Fruit fly (Drosophila melanogaster) whole organism, embryonic: ENCODE data around the gene CG45428.

Source experiments
- Atf3 ChIP-seq: fragments of 200-800 bp; sonication (Bioruptor generic); optimal IDR thresholded peaks from 3 replicates; lab custom pipeline; 2016; ENCODE audit warnings: missing biosample characterization, missing genetic modification characterization
- CG10147 ChIP-seq: fragments of 200-800 bp; sonication (Bioruptor generic); optimal IDR thresholded peaks from 2 replicates; lab custom pipeline; 2019; ENCODE audit warnings: missing biosample characterization, mild to moderate bottlenecking, missing genetic modification characterization, moderate library complexity
- CG10209 ChIP-seq: fragments of 200-800 bp; sonication (Bioruptor generic); optimal IDR thresholded peaks from 3 replicates; lab custom pipeline; 2017; ENCODE audit warnings: missing biosample characterization, mild to moderate bottlenecking, missing genetic modification characterization, missing genetic modification reagents
- CG1024 ChIP-seq: fragments of 200-800 bp; sonication (Bioruptor generic); IDR thresholded peaks from 2 replicates; pipeline ENCODE4 v1.3.6; 2022; ENCODE audit warnings: missing biosample characterization, missing genetic modification characterization
- CG10565 ChIP-seq: fragments of 200-800 bp; sonication (Bioruptor generic); optimal IDR thresholded peaks from 3 replicates; lab custom pipeline; 2016; ENCODE audit warnings: missing biosample characterization, mild to moderate bottlenecking, missing genetic modification characterization
- CG11093 ChIP-seq: fragments of 200-800 bp; sonication (Bioruptor generic); IDR thresholded peaks from 3 replicates; pipeline ENCODE4 v1.3.6; 2022; ENCODE audit warnings: missing biosample characterization, missing genetic modification characterization
- CG12769 ChIP-seq: fragments of 200-800 bp; sonication (Bioruptor generic); optimal IDR thresholded peaks from 2 replicates; lab custom pipeline; 2019; ENCODE audit warnings: missing biosample characterization, mild to moderate bottlenecking, missing genetic modification characterization, moderate library complexity
- CG14860 ChIP-seq: fragments of 200-800 bp; sonication (Bioruptor generic); IDR thresholded peaks from 3 replicates; pipeline ENCODE4 v1.3.6; 2022; ENCODE audit warnings: missing biosample characterization, missing genetic modification characterization; ENCODE audit not compliant: partially characterized antibody
- CG1602 ChIP-seq: fragments of 200-800 bp; sonication (Bioruptor generic); optimal IDR thresholded peaks from 3 replicates; lab custom pipeline; 2016; ENCODE audit warnings: missing biosample characterization, missing genetic modification characterization
- CG17359 ChIP-seq: fragments of 200-800 bp; sonication (Bioruptor generic); optimal IDR thresholded peaks from 3 replicates; lab custom pipeline; 2018; ENCODE audit warnings: missing biosample characterization, mild to moderate bottlenecking, missing genetic modification characterization, moderate library complexity
- CG2129 ChIP-seq: fragments of 200-800 bp; sonication (Bioruptor generic); IDR thresholded peaks from 2 replicates; pipeline ENCODE4 v1.3.6; 2022; ENCODE audit warnings: missing biosample characterization, missing genetic modification characterization; ENCODE audit not compliant: partially characterized antibody
- CG30020 ChIP-seq: fragments of 200-800 bp; optimal IDR thresholded peaks from 2 replicates; lab custom pipeline; 2019; ENCODE audit warnings: missing biosample characterization, mild to moderate bottlenecking, missing genetic modification characterization, moderate library complexity
- CG31365 ChIP-seq: fragments of 200-800 bp; sonication (Bioruptor generic); optimal IDR thresholded peaks from 2 replicates; lab custom pipeline; 2018; ENCODE audit warnings: missing biosample characterization, mild to moderate bottlenecking, missing genetic modification characterization
- CG3995 ChIP-seq: fragments of 200-800 bp; sonication (Bioruptor generic); optimal IDR thresholded peaks from 3 replicates; lab custom pipeline; 2016; ENCODE audit warnings: missing biosample characterization, missing genetic modification characterization
- CG8290 ChIP-seq, 3 experiments: fragments of 200-800 bp; sonication (Bioruptor generic); optimal IDR thresholded peaks; 2 replicates each; lab custom pipeline; 2016 to 2019; ENCODE audit warnings: missing biosample characterization in 3 of 3, missing genetic modification characterization in 3 of 3, mild to moderate bottlenecking in 2 of 3, moderate library complexity in 1 of 3
- CG9215 ChIP-seq: fragments of 200-800 bp; sonication (Bioruptor generic); IDR thresholded peaks from 2 replicates; pipeline ENCODE4 v1.3.6; 2022; ENCODE audit warnings: missing biosample characterization, missing genetic modification characterization
- CG9437 ChIP-seq: fragments of 200-800 bp; sonication (Bioruptor generic); optimal IDR thresholded peaks from 2 replicates; lab custom pipeline; 2018; ENCODE audit warnings: missing biosample characterization, mild to moderate bottlenecking, missing genetic modification characterization
- D19A ChIP-seq: fragments of 200-800 bp; optimal IDR thresholded peaks from 3 replicates; lab custom pipeline; 2019; ENCODE audit warnings: missing biosample characterization, mild to moderate bottlenecking, missing genetic modification characterization, moderate library complexity
- D19B ChIP-seq: fragments of 200-800 bp; sonication (Bioruptor generic); optimal IDR thresholded peaks from 2 replicates; lab custom pipeline; 2017; ENCODE audit warnings: missing biosample characterization, mild to moderate bottlenecking, missing genetic modification characterization
- Dad ChIP-seq: fragments of 200-800 bp; sonication (Bioruptor generic); optimal IDR thresholded peaks from 3 replicates; lab custom pipeline; 2016; ENCODE audit warnings: missing biosample characterization, missing genetic modification characterization
- Elba2 ChIP-seq: fragments of 200-800 bp; sonication (Bioruptor generic); optimal IDR thresholded peaks from 3 replicates; lab custom pipeline; 2016; ENCODE audit warnings: missing biosample characterization, missing genetic modification characterization
- GATAe ChIP-seq: fragments of 200-800 bp; sonication (Bioruptor generic); conservative IDR thresholded peaks from 2 replicates; pipeline ENCODE4 v1.3.6; 2022; ENCODE audit warnings: missing biosample characterization, missing genetic modification characterization
- HmgD ChIP-seq: fragments of 200-800 bp; sonication (Bioruptor generic); optimal IDR thresholded peaks from 3 replicates; lab custom pipeline; 2016; ENCODE audit warnings: missing biosample characterization, missing genetic modification characterization
- HmgZ ChIP-seq: fragments of 200-800 bp; sonication (Bioruptor generic); optimal IDR thresholded peaks from 2 replicates; lab custom pipeline; 2018; ENCODE audit warnings: missing biosample characterization, mild to moderate bottlenecking, missing genetic modification characterization
- Lpt ChIP-seq: fragments of >200 bp; optimal IDR thresholded peaks from 2 replicates; lab custom pipeline; 2018; ENCODE audit warnings: missing biosample characterization, missing genetic modification characterization
- Opbp ChIP-seq: fragments of 200-800 bp; sonication (Bioruptor generic); IDR thresholded peaks from 3 replicates; pipeline ENCODE4 v1.3.6; 2022; ENCODE audit warnings: missing biosample characterization, missing genetic modification characterization; ENCODE audit not compliant: partially characterized antibody
- Pdp1 ChIP-seq, 2 experiments: fragments of 200-800 bp; sonication (Bioruptor generic); optimal IDR thresholded peaks; 3 replicates each; lab custom pipeline; 2016; ENCODE audit warnings: missing biosample characterization in 2 of 2, missing genetic modification characterization in 2 of 2, mild to moderate bottlenecking in 1 of 2, moderate library complexity in 1 of 2
- Scr ChIP-seq: fragments of 200-800 bp; sonication (Bioruptor generic); IDR thresholded peaks from 2 replicates; pipeline ENCODE4 v1.3.6; 2022; ENCODE audit warnings: missing biosample characterization, missing genetic modification characterization; ENCODE audit not compliant: partially characterized antibody
- ato ChIP-seq: fragments of 200-800 bp; sonication (Bioruptor generic); IDR thresholded peaks from 2 replicates; pipeline ENCODE4 v1.3.6; 2022; ENCODE audit warnings: missing biosample characterization, missing genetic modification characterization; ENCODE audit not compliant: partially characterized antibody
- bsh ChIP-seq, 2 experiments: fragments of 200-800 bp; sonication (Bioruptor generic); optimal IDR thresholded peaks; 2 replicates each; lab custom pipeline; 2017 to 2018; ENCODE audit warnings: mild to moderate bottlenecking in 2 of 2, missing biosample characterization in 2 of 2, missing genetic modification characterization in 2 of 2, moderate library complexity in 1 of 2
- crol ChIP-seq: fragments of 200-800 bp; sonication (Bioruptor generic); IDR thresholded peaks from 2 replicates; pipeline ENCODE4 v1.3.6; 2022; ENCODE audit warnings: missing biosample characterization, missing genetic modification characterization
- dati ChIP-seq: fragments of 200-800 bp; sonication (Bioruptor generic); IDR thresholded peaks from 2 replicates; pipeline ENCODE4 v1.3.6; 2022; ENCODE audit warnings: missing biosample characterization, missing genetic modification characterization
- eyg ChIP-seq: fragments of 200-800 bp; sonication (Bioruptor generic); optimal IDR thresholded peaks from 3 replicates; lab custom pipeline; 2016; ENCODE audit warnings: missing biosample characterization, missing genetic modification characterization
- fd96Cb ChIP-seq: fragments of 200-800 bp; sonication (Bioruptor generic); optimal IDR thresholded peaks from 2 replicates; lab custom pipeline; 2018; ENCODE audit warnings: missing biosample characterization, mild to moderate bottlenecking, missing genetic modification characterization, moderate library complexity
- gfzf ChIP-seq: fragments of 200-800 bp; sonication (Bioruptor generic); optimal IDR thresholded peaks from 2 replicates; lab custom pipeline; 2016; ENCODE audit warnings: missing biosample characterization, mild to moderate bottlenecking, missing genetic modification characterization, moderate library complexity
- grau ChIP-seq: fragments of 200-800 bp; optimal IDR thresholded peaks from 3 replicates; lab custom pipeline; 2019; ENCODE audit warnings: missing biosample characterization, mild to moderate bottlenecking, missing genetic modification characterization, moderate library complexity
- grn ChIP-seq: fragments of 200-800 bp; sonication (Bioruptor generic); optimal IDR thresholded peaks from 3 replicates; lab custom pipeline; 2017; ENCODE audit warnings: missing biosample characterization, missing genetic modification characterization
- hbn ChIP-seq: fragments of 200-800 bp; sonication (Bioruptor generic); IDR thresholded peaks from 2 replicates; pipeline ENCODE4 v1.3.6; 2022; ENCODE audit warnings: missing biosample characterization, missing genetic modification characterization; ENCODE audit not compliant: partially characterized antibody
- kay ChIP-seq: fragments of 200-800 bp; sonication (Bioruptor generic); optimal IDR thresholded peaks from 2 replicates; lab custom pipeline; 2016; ENCODE audit warnings: missing biosample characterization, missing genetic modification characterization
- pfk ChIP-seq: fragments of 200-800 bp; sonication (Bioruptor generic); optimal IDR thresholded peaks from 2 replicates; lab custom pipeline; 2018; ENCODE audit warnings: missing biosample characterization, mild to moderate bottlenecking, missing genetic modification characterization, moderate library complexity
- pnt ChIP-seq: fragments of 200-800 bp; sonication (Bioruptor generic); optimal IDR thresholded peaks from 3 replicates; lab custom pipeline; 2016; ENCODE audit warnings: missing biosample characterization, missing genetic modification characterization
- pros ChIP-seq: fragments of 200-800 bp; sonication (Bioruptor generic); optimal IDR thresholded peaks from 3 replicates; lab custom pipeline; 2019; ENCODE audit warnings: missing biosample characterization, mild to moderate bottlenecking, missing genetic modification characterization, moderate library complexity
- ro ChIP-seq: fragments of 200-800 bp; sonication (Bioruptor generic); IDR thresholded peaks from 2 replicates; pipeline ENCODE4 v1.3.6; 2022; ENCODE audit warnings: missing biosample characterization, missing genetic modification characterization
- shn ChIP-seq: fragments of 200-800 bp; sonication (Bioruptor generic); optimal IDR thresholded peaks from 3 replicates; lab custom pipeline; 2016; ENCODE audit warnings: missing biosample characterization, missing genetic modification characterization
- toy ChIP-seq: fragments of 200-800 bp; sonication (Bioruptor generic); IDR thresholded peaks from 2 replicates; pipeline ENCODE4 v1.3.6; 2022; ENCODE audit warnings: missing biosample characterization, missing genetic modification characterization
- unpg ChIP-seq: fragments of 200-800 bp; sonication (Bioruptor generic); optimal IDR thresholded peaks from 3 replicates; lab custom pipeline; 2018; ENCODE audit warnings: missing biosample characterization, mild to moderate bottlenecking, missing genetic modification characterization, moderate library complexity
- usp ChIP-seq: fragments of >200 bp; optimal IDR thresholded peaks from 2 replicates; lab custom pipeline; 2017; ENCODE audit warnings: missing biosample characterization, missing genetic modification characterization
- vfl ChIP-seq: fragments of 200-800 bp; sonication (Bioruptor generic); optimal IDR thresholded peaks from 2 replicates; lab custom pipeline; 2016; ENCODE audit warnings: missing biosample characterization, missing genetic modification characterization
- vnd ChIP-seq: fragments of 200-800 bp; sonication (Bioruptor generic); IDR thresholded peaks from 3 replicates; pipeline ENCODE4 v1.3.6; 2022; ENCODE audit warnings: missing biosample characterization, missing genetic modification characterization; ENCODE audit not compliant: partially characterized antibody
- wek ChIP-seq: fragments of 200-800 bp; sonication (Bioruptor generic); optimal IDR thresholded peaks from 3 replicates; lab custom pipeline; 2018; ENCODE audit warnings: missing biosample characterization, mild to moderate bottlenecking, missing genetic modification characterization, moderate library complexity

CG45428 gene

DNA sequence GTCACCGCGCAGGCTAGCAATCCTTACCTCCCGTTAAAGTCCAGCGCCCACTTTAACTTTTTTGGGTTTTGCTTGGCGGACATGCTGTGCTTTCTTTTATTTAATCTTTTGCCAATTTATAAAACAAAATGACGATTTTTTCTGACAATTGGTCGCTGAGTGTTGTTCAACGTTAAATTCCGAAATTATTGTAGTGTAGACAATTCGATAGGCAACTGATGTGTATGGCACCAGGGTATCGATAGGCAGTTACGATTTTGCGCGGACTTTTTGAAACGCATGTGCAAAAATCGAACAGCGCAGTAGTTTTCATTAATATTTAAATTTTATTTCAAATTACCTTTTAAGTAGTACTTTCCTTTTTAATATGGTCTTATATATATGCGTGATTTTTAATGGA lies 31.2 kb upstream of the CG45428 start, which contains the start of gene EMC4 (continued):
- TF ChIP-seq Dad (GFP tag; lab: Kevin White, UChicago), result peak; percentile 56
- peak; percentile 77 for TF ChIP-seq HmgZ
- TF ChIP-seq GATAe (GFP tag; lab: Robert Waterston, UW), result no peak
- peak; percentile 44 for TF ChIP-seq kay (GFP tag; lab: Kevin White, UChicago)
- peak; percentile 47 for TF ChIP-seq Elba2 (GFP tag; lab: Kevin White, UChicago)
- peak; percentile 42; the same call in 1 of the 2 replicates for TF ChIP-seq hbn (GFP tag; lab: Robert Waterston, UW)
- TF ChIP-seq pros, result no peak
- no peak for TF ChIP-seq CG1024 (GFP tag; lab: Robert Waterston, UW)
- TF ChIP-seq Lpt, result no peak
- TF ChIP-seq CG11093, result no peak
- TF ChIP-seq pfk (GFP tag; lab: Kevin White, UChicago), result no peak
- no peak for TF ChIP-seq vnd (GFP tag; lab: Robert Waterston, UW)
- TF ChIP-seq toy, result no peak
- TF ChIP-seq CG10147, result peak; percentile 10
- TF ChIP-seq eyg, result peak; percentile 8
- TF ChIP-seq CG8290 (GFP tag; optimal IDR thresholded peaks at IDR 0.05; lab: Kevin White, UChicago), result no peak
- TF ChIP-seq CG8290 (tag; optimal IDR thresholded peaks at IDR 0.05; lab: Kevin White, UChicago), result peak in 1 of 2 experiments; percentile 73
- peak in 1 of 2 experiments; percentile 25 for TF ChIP-seq bsh (GFP tag; optimal IDR thresholded peaks at IDR 0.05; lab: Kevin White, UChicago)
- no peak for TF ChIP-seq usp
- no peak for TF ChIP-seq wek (GFP tag; lab: Kevin White, UChicago)
- TF ChIP-seq HmgD (GFP tag; lab: Kevin White, UChicago), result no peak
- TF ChIP-seq Pdp1 (GFP tag; optimal IDR thresholded peaks at IDR 0.05; lab: Kevin White, UChicago), result peak; percentile 39 to 72
- no peak for TF ChIP-seq pnt (GFP tag; lab: Kevin White, UChicago)
- no peak for TF ChIP-seq CG3995 (GFP tag; lab: Kevin White, UChicago)
- peak; percentile 33 for TF ChIP-seq unpg (GFP tag; lab: Kevin White, UChicago)
- TF ChIP-seq CG2129, result 0 out of 2 replicates have a peak, but pooled peaks have one; percentile 20
- peak; percentile 35 for TF ChIP-seq CG17359 (tag; lab: Kevin White, UChicago)
- peak; percentile 65 for TF ChIP-seq Scr (GFP tag; lab: Robert Waterston, UW)
- no peak for TF ChIP-seq fd96Cb (tag; lab: Kevin White, UChicago)
- no peak for TF ChIP-seq CG9215 (GFP tag; lab: Robert Waterston, UW)
- no peak for TF ChIP-seq grn (GFP tag; lab: Kevin White, UChicago)
- peak; percentile 73 for TF ChIP-seq vfl (GFP tag; lab: Kevin White, UChicago)
- TF ChIP-seq shn, result peak; percentile 24
- TF ChIP-seq ro (GFP tag; lab: Robert Waterston, UW), result no peak
- peak; percentile 63; the same call in 2 of the 3 replicates for TF ChIP-seq CG14860
- no peak for TF ChIP-seq CG1602 (GFP tag; lab: Kevin White, UChicago)
- peak; percentile 30 for TF ChIP-seq CG12769
- peak; percentile 32 for TF ChIP-seq CG30020 (tag; lab: Kevin White, UChicago)
- TF ChIP-seq CG31365 (tag; lab: Kevin White, UChicago), result no peak
- peak; percentile 21 for TF ChIP-seq gfzf
- peak; percentile 68 for TF ChIP-seq ato (GFP tag; lab: Robert Waterston, UW)
- peak; percentile 9 for TF ChIP-seq CG10209
- TF ChIP-seq Atf3 (GFP tag; lab: Kevin White, UChicago), result no peak
- peak; percentile 82; the same call in 2 of the 3 replicates for TF ChIP-seq Opbp (GFP tag; lab: Robert Waterston, UW)
- TF ChIP-seq grau (tag; lab: Kevin White, UChicago), result peak; percentile 43
- no peak for TF ChIP-seq CG10565
- TF ChIP-seq D19B (GFP tag; lab: Kevin White, UChicago), result no peak
- peak; percentile 9 for TF ChIP-seq D19A (tag; lab: Kevin White, UChicago)
- no peak for TF ChIP-seq crol (GFP tag; lab: Robert Waterston, UW)
- no peak for TF ChIP-seq dati (GFP tag; lab: Robert Waterston, UW)
- TF ChIP-seq CG9437 (GFP tag; lab: Kevin White, UChicago), result peak; percentile 33
